Fruit fly (Drosophila melanogaster): ENCODE measurements around the gene GMF.

- no peak for TF ChIP-seq CG34367 (tag; optimal IDR thresholded peaks at IDR 0.05)
- no peak for TF ChIP-seq CG10348 (GFP tag; IDR thresholded peaks at IDR 0.05)
- TF ChIP-seq CG13204 (GFP tag; optimal IDR thresholded peaks at IDR 0.05): no peak
- TF ChIP-seq CG14655 (GFP tag; optimal IDR thresholded peaks at IDR 0.05): no peak
These were observed 13.1 kb upstream of the GMF start for dm6 chr2L:16315844-16316243.

Data from whole organism, pupa.